Fruit fly (Drosophila melanogaster) whole organism, pupa: Measurements from ENCODE around the gene CG13070.

Experiments
- CG10348 ChIP-seq: fragments of 200-800 bp; sonication (Bioruptor generic); IDR thresholded peaks from 2 replicates; pipeline ENCODE4 v1.3.6; 2022; ENCODE audit warnings: missing biosample characterization, missing genetic modification characterization
- CG34367 ChIP-seq: fragments of 200-800 bp; sonication (Bioruptor generic); optimal IDR thresholded peaks from 2 replicates; lab custom pipeline; 2018; ENCODE audit warnings: missing biosample characterization, mild to moderate bottlenecking, missing genetic modification characterization
- CG4496 ChIP-seq: fragments of 200-800 bp; sonication (Bioruptor generic); IDR thresholded peaks from 3 replicates; pipeline ENCODE4 v1.3.6; 2022; ENCODE audit warnings: missing biosample characterization, missing genetic modification characterization
- CG8159 ChIP-seq: fragments of 200-800 bp; sonication (Bioruptor generic); optimal IDR thresholded peaks from 3 replicates; lab custom pipeline; 2018; ENCODE audit warnings: missing biosample characterization, mild to moderate bottlenecking, missing genetic modification characterization, moderate library complexity
- CG9948 ChIP-seq: fragments of 200-800 bp; sonication (Bioruptor generic); optimal IDR thresholded peaks from 2 replicates; lab custom pipeline; 2018; ENCODE audit warnings: missing biosample characterization, mild to moderate bottlenecking, missing genetic modification characterization, moderate library complexity
- D1 ChIP-seq: fragments of 200-800 bp; sonication (Bioruptor generic); optimal IDR thresholded peaks from 2 replicates; lab custom pipeline; 2018; ENCODE audit warnings: missing biosample characterization, mild to moderate bottlenecking, missing genetic modification characterization, moderate library complexity
- EcR ChIP-seq: fragments of 200-800 bp; sonication (Bioruptor generic); optimal IDR thresholded peaks from 3 replicates; lab custom pipeline; 2019; ENCODE audit warnings: missing biosample characterization, missing genetic modification characterization, mild to moderate bottlenecking, moderate library complexity, missing genetic modification reagents
- Pif1A ChIP-seq: fragments of 200-800 bp; sonication (Bioruptor generic); optimal IDR thresholded peaks from 3 replicates; lab custom pipeline; 2016; ENCODE audit warnings: missing biosample characterization, missing genetic modification characterization
- Snoo ChIP-seq: fragments of 200-800 bp; sonication (Bioruptor generic); optimal IDR thresholded peaks from 3 replicates; lab custom pipeline; 2017; ENCODE audit warnings: missing biosample characterization, mild to moderate bottlenecking, missing genetic modification characterization, inconsistent platforms
- rn ChIP-seq: fragments of 200-800 bp; sonication (Bioruptor generic); IDR thresholded peaks from 2 replicates; pipeline ENCODE4 v1.3.6; 2022; ENCODE audit warnings: missing biosample characterization, missing genetic modification characterization

- no peak for TF ChIP-seq CG10348 (GFP tag; lab: Robert Waterston, UW)
- TF ChIP-seq D1 (tag; lab: Kevin White, UChicago) = no peak
- TF ChIP-seq CG4496 (GFP tag; lab: Robert Waterston, UW) = no peak
- TF ChIP-seq Pif1A (GFP tag; lab: Kevin White, UChicago) = no peak
- no peak for TF ChIP-seq Snoo (tag; lab: Kevin White, UChicago)
- no peak for TF ChIP-seq EcR (GFP tag; lab: Kevin White, UChicago)
- no peak for TF ChIP-seq CG8159 (tag; lab: Kevin White, UChicago)
- TF ChIP-seq rn = no peak
- TF ChIP-seq CG34367 = no peak
- TF ChIP-seq CG9948 (tag; lab: Kevin White, UChicago) = no peak
Observed at dm6 chr3L:16265000-16265399, 1.9 kb downstream of the CG13070 start, which contains the start of the genes CG13051 and CG13069.
